Worm (Caenorhabditis elegans): ENCODE data around the gene F41H10.3.

F41H10.3 gene

ce11 chrIV:5364135-5364609 lies 5.4 kb upstream of the F41H10.3 start, which contains the start of the genes hda-6 and F41H10.4 (continued):
- TF ChIP-seq hlh-30 (tag; optimal IDR thresholded peaks at IDR 0.05; ENCODE audit: insufficient read depth): peak; percentile 82
- no peak for TF ChIP-seq pha-2 (tag; optimal IDR thresholded peaks at IDR 0.05)
- no peak for TF ChIP-seq ceh-9 (tag; optimal IDR thresholded peaks at IDR 0.05)
- TF ChIP-seq unc-55 (GFP tag; optimal IDR thresholded peaks at IDR 0.05): no peak
- no peak for TF ChIP-seq C38D4.7 (GFP tag; optimal IDR thresholded peaks at IDR 0.05)
- TF ChIP-seq elt-2 (tag; optimal IDR thresholded peaks at IDR 0.05): peak; percentile 37
- no peak for TF ChIP-seq npax-4 (tag; optimal IDR thresholded peaks at IDR 0.05)
- no peak for TF ChIP-seq fkh-10 (GFP tag; optimal IDR thresholded peaks at IDR 0.05)
- no peak for TF ChIP-seq unc-42 (tag; optimal IDR thresholded peaks at IDR 0.05)
- TF ChIP-seq lin-11 (tag; optimal IDR thresholded peaks at IDR 0.05): no peak
- TF ChIP-seq K02D7.2 (tag; optimal IDR thresholded peaks at IDR 0.05): no peak
- peak; percentile 54 for TF ChIP-seq tbx-7 (tag; optimal IDR thresholded peaks at IDR 0.05)
- no peak for TF ChIP-seq sox-2 (GFP tag; IDR thresholded peaks at IDR 0.05)
- TF ChIP-seq hlh-13 (GFP tag; optimal IDR thresholded peaks at IDR 0.05): no peak
- no peak for TF ChIP-seq pat-9 (tag; optimal IDR thresholded peaks at IDR 0.05)
- TF ChIP-seq ceh-34 (tag; optimal IDR thresholded peaks at IDR 0.05): no peak
- no peak for TF ChIP-seq syd-9 (tag; optimal IDR thresholded peaks at IDR 0.05)
- no peak for TF ChIP-seq dmd-4 (tag; optimal IDR thresholded peaks at IDR 0.05; ENCODE audit: borderline replicate concordance)
- no peak for TF ChIP-seq ahr-1 (tag; optimal IDR thresholded peaks at IDR 0.05)
- TF ChIP-seq dve-1 (tag; optimal IDR thresholded peaks at IDR 0.05): no peak
- no peak for TF ChIP-seq odd-2 (tag; optimal IDR thresholded peaks at IDR 0.05)
- TF ChIP-seq elt-4 (tag; optimal IDR thresholded peaks at IDR 0.05): no peak

DNA sequence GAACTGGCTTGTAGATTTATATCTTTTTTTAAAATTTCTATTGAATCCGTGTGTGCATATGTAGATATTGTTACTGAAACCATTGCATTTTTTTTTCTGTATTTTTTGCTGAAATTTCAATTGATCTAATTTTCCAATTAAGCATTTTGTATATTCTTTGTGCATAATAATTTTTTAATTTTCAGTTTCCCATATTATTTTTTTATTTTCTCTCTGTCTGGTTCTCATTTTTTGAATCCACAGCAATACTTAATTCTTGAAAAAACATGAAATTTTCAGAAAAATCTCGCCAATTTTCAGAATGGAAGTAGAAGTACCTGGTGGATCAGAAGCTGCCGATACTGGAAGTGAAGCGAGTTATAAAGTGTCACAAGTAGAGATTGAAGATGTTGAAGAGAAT lies 3.0 kb upstream of the F41H10.3 start, which contains the start of gene sand-1:
sand-1 (plus strand) TSS at position 301 of the 400 bp plus-strand sequence.
- TF ChIP-seq tbx-7 (tag; optimal IDR thresholded peaks at IDR 0.05) (no peak), ceh-18 (tag; optimal IDR thresholded peaks at IDR 0.05) (no peak), T23F11.4 (GFP tag; optimal IDR thresholded peaks at IDR 0.05) (no peak), ceh-24 (tag; optimal IDR thresholded peaks at IDR 0.05) (no peak), ceh-45 (GFP tag; IDR thresholded peaks at IDR 0.05) (no peak), pha-4 (tag; optimal IDR thresholded peaks at IDR 0.05) (no peak), pag-3 (tag; optimal IDR thresholded peaks at IDR 0.05; ENCODE audit: borderline replicate concordance) (no peak), odd-2 (tag; optimal IDR thresholded peaks at IDR 0.05) (no peak), pqm-1 (tag; optimal IDR thresholded peaks at IDR 0.05) (no peak), ama-1 (optimal IDR thresholded peaks at IDR 0.05) (no peak), ceh-48 (tag; optimal IDR thresholded peaks at IDR 0.05) (no peak), fkh-10 (GFP tag; optimal IDR thresholded peaks at IDR 0.05) (no peak), nhr-11 (tag; optimal IDR thresholded peaks at IDR 0.05) (no peak), madf-2 (tag; optimal IDR thresholded peaks at IDR 0.05) (no peak), unc-86 (tag; optimal IDR thresholded peaks at IDR 0.05) (no peak), C08G9.2 (tag; optimal IDR thresholded peaks at IDR 0.05) (no peak)

DNA sequence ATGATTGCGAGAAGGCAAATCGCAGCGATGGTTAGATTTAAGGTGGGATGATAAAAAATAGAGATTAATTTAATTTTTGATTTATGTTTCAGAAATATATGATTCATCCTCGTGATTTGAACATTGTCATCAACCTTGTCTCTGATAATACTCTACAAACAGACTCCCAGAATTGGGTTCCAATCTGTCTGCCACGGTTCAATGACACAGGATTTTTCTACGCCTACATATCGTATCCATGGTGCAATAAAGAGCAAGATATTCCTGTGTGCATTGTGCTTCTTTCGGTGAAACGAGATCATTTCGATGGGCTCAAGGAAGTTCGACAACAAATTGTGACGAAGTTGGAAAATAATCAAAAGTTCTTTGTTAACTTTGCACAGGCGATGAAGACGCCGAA lies 1.7 kb upstream of the F41H10.3 start:
- TF ChIP-seq ceh-31 (tag; optimal IDR thresholded peaks at IDR 0.05): no peak
- no peak for TF ChIP-seq sdc-2 (tag; optimal IDR thresholded peaks at IDR 0.05)
- TF ChIP-seq hlh-6 (tag; optimal IDR thresholded peaks at IDR 0.05): no peak
- no peak for TF ChIP-seq ceh-48 (tag; optimal IDR thresholded peaks at IDR 0.05)
- TF ChIP-seq ceh-30 (tag; optimal IDR thresholded peaks at IDR 0.05): no peak
- no peak for TF ChIP-seq syd-9 (tag; optimal IDR thresholded peaks at IDR 0.05)
